Worm (Caenorhabditis elegans) whole organism, mixed stage, embryonic: ENCODE results near the gene Y58A7A.3.

Source experiments
- bed-3 ChIP-seq: fragments of 200-800 bp; sonication (Bioruptor generic); optimal IDR thresholded peaks from 3 replicates; lab custom pipeline; 2018; ENCODE audit warnings: mild to moderate bottlenecking, missing genetic modification characterization, moderate library complexity, missing compliant biosample characterization
- ceh-39 ChIP-seq: fragments of 150-350 bp; optimal IDR thresholded peaks from 2 replicates; lab custom pipeline; 2014; ENCODE audit warnings: missing biosample characterization, missing genetic modification characterization
- elt-1 ChIP-seq: sonication (generic microtip); optimal IDR thresholded peaks from 2 replicates; lab custom pipeline; 2017; ENCODE audit warnings: missing genetic modification characterization, mild to moderate bottlenecking, missing compliant biosample characterization, antibody characterized with exemption, moderate library complexity, borderline replicate concordance; ENCODE audit not compliant: insufficient read depth
- nhr-237 ChIP-seq: fragments of 150-350 bp; optimal IDR thresholded peaks from 2 replicates; lab custom pipeline; 2014; ENCODE audit warnings: missing biosample characterization, missing genetic modification characterization
- snpc-4 ChIP-seq: fragments of 150-350 bp; optimal IDR thresholded peaks from 2 replicates; lab custom pipeline; 2014; ENCODE audit warnings: missing biosample characterization, missing genetic modification characterization
- sptf-1 ChIP-seq: sonication (generic microtip); optimal IDR thresholded peaks from 2 replicates; lab custom pipeline; 2017; ENCODE audit warnings: mild to moderate bottlenecking, missing genetic modification characterization, moderate library complexity, missing compliant biosample characterization

- no peak for TF ChIP-seq snpc-4 (tag; lab: Kevin White, UChicago)
- no peak for TF ChIP-seq sptf-1 (tag; lab: Kevin White, UChicago)
- TF ChIP-seq elt-1 (tag; lab: Kevin White, UChicago): no peak
- TF ChIP-seq ceh-39 (tag; lab: Kevin White, UChicago): no peak
- TF ChIP-seq nhr-237 (tag; lab: Kevin White, UChicago): no peak
- TF ChIP-seq bed-3 (GFP tag; lab: Kevin White, UChicago): no peak
Measured at ce11 chrV:5046558-5046957, 34.1 kb downstream of the Y58A7A.3 start.
